Fruit fly (Drosophila melanogaster) whole organism, embryonic: Measurements from ENCODE around the gene CG31213.
A peak's percentile ranks its signal among the peaks of the same experiment; 100 is the strongest.

Source experiments
- Asciz ChIP-seq: fragments of 200-800 bp; sonication (Bioruptor generic); optimal IDR thresholded peaks from 2 replicates; lab custom pipeline; 2017; ENCODE audit warnings: missing biosample characterization, mild to moderate bottlenecking, missing genetic modification characterization, missing genetic modification reagents
- CG10462 ChIP-seq: fragments of 200-800 bp; sonication (Bioruptor generic); optimal IDR thresholded peaks from 2 replicates; lab custom pipeline; 2016; ENCODE audit warnings: missing biosample characterization, missing genetic modification characterization
- CG10543 ChIP-seq: fragments of 200-800 bp; sonication (Bioruptor generic); optimal IDR thresholded peaks from 3 replicates; lab custom pipeline; 2017; ENCODE audit warnings: missing biosample characterization, mild to moderate bottlenecking, missing genetic modification characterization, moderate library complexity
- CG11398 ChIP-seq: fragments of 200-800 bp; sonication (Bioruptor generic); optimal IDR thresholded peaks from 2 replicates; lab custom pipeline; 2016; ENCODE audit warnings: missing biosample characterization, missing genetic modification characterization
- CG12744 ChIP-seq: fragments of 200-800 bp; sonication (Bioruptor generic); optimal IDR thresholded peaks from 2 replicates; lab custom pipeline; 2016; ENCODE audit warnings: missing biosample characterization, missing genetic modification characterization
- CG13424 ChIP-seq: fragments of 200-800 bp; sonication (Bioruptor generic); optimal IDR thresholded peaks from 2 replicates; lab custom pipeline; 2019; ENCODE audit warnings: missing biosample characterization, mild to moderate bottlenecking, missing genetic modification characterization, moderate library complexity
- CG13894 ChIP-seq: fragments of 200-800 bp; sonication (Bioruptor generic); optimal IDR thresholded peaks from 3 replicates; lab custom pipeline; 2018; ENCODE audit warnings: missing biosample characterization, mild to moderate bottlenecking, missing genetic modification characterization, moderate library complexity
- CG16779 ChIP-seq: fragments of 200-800 bp; sonication (Bioruptor generic); IDR thresholded peaks from 2 replicates; pipeline ENCODE4 v1.3.6; 2022; ENCODE audit warnings: missing biosample characterization, missing genetic modification characterization
- CG17328 ChIP-seq: fragments of 200-800 bp; sonication (Bioruptor generic); IDR thresholded peaks from 2 replicates; pipeline ENCODE4 v1.3.6; 2022; ENCODE audit warnings: missing biosample characterization, missing genetic modification characterization
- CG18262 ChIP-seq: fragments of 200-800 bp; optimal IDR thresholded peaks from 3 replicates; lab custom pipeline; 2019; ENCODE audit warnings: missing biosample characterization, mild to moderate bottlenecking, missing genetic modification characterization, moderate library complexity
- CG18476 ChIP-seq: fragments of 200-800 bp; sonication (Bioruptor generic); optimal IDR thresholded peaks from 2 replicates; lab custom pipeline; 2016; ENCODE audit warnings: missing biosample characterization, mild to moderate bottlenecking, missing genetic modification characterization
- CG2199 ChIP-seq: fragments of 200-800 bp; sonication (Bioruptor generic); IDR thresholded peaks from 3 replicates; pipeline ENCODE4 v1.3.6; 2022; ENCODE audit warnings: missing biosample characterization, missing genetic modification characterization
- CG30403 ChIP-seq: fragments of 200-800 bp; sonication (Bioruptor generic); optimal IDR thresholded peaks from 3 replicates; lab custom pipeline; 2016; ENCODE audit warnings: missing biosample characterization, missing genetic modification characterization
- CG32767 ChIP-seq: fragments of 200-800 bp; sonication (Bioruptor generic); IDR thresholded peaks from 2 replicates; pipeline ENCODE4 v1.3.6; 2022; ENCODE audit warnings: missing biosample characterization, missing genetic modification characterization
- CG6689 ChIP-seq: fragments of 200-800 bp; sonication (Bioruptor generic); IDR thresholded peaks from 2 replicates; pipeline ENCODE4 v1.3.6; 2022; ENCODE audit warnings: missing biosample characterization, missing genetic modification characterization
- CG9932 ChIP-seq: fragments of 200-800 bp; sonication (Bioruptor generic); IDR thresholded peaks from 2 replicates; pipeline ENCODE4 v1.3.6; 2022; ENCODE audit warnings: missing biosample characterization, missing genetic modification characterization
- Dbx ChIP-seq: fragments of 200-800 bp; sonication (Bioruptor generic); IDR thresholded peaks from 3 replicates; pipeline ENCODE4 v1.3.6; 2022; ENCODE audit warnings: missing biosample characterization, missing genetic modification characterization
- Dip2 ChIP-seq: fragments of 200-800 bp; sonication (Bioruptor generic); IDR thresholded peaks from 2 replicates; pipeline ENCODE4 v1.3.6; 2022; ENCODE audit warnings: missing biosample characterization, missing genetic modification characterization
- Gug ChIP-seq: fragments of 200-800 bp; sonication (Bioruptor generic); IDR thresholded peaks from 4 replicates; pipeline ENCODE4 v1.3.6; 2022; ENCODE audit warnings: missing biosample characterization, missing genetic modification characterization
- HLH3B ChIP-seq: fragments of 200-800 bp; sonication (Bioruptor generic); IDR thresholded peaks from 2 replicates; pipeline ENCODE4 v1.3.6; 2022; ENCODE audit warnings: missing biosample characterization, missing genetic modification characterization
- Hsf ChIP-seq: fragments of 200-800 bp; sonication (Bioruptor generic); optimal IDR thresholded peaks from 3 replicates; lab custom pipeline; 2016; ENCODE audit warnings: missing biosample characterization, missing genetic modification characterization
- Lpt ChIP-seq: fragments of >200 bp; optimal IDR thresholded peaks from 2 replicates; lab custom pipeline; 2018; ENCODE audit warnings: missing biosample characterization, missing genetic modification characterization
- Meics ChIP-seq: fragments of 200-800 bp; sonication (Bioruptor generic); optimal IDR thresholded peaks from 2 replicates; lab custom pipeline; 2017; ENCODE audit warnings: missing biosample characterization, mild to moderate bottlenecking, missing genetic modification characterization
- Myb ChIP-seq: fragments of 200-800 bp; sonication (Bioruptor generic); optimal IDR thresholded peaks from 2 replicates; lab custom pipeline; 2016; ENCODE audit warnings: missing biosample characterization, missing genetic modification characterization
- Ptx1 ChIP-seq: fragments of 200-800 bp; sonication (Bioruptor generic); IDR thresholded peaks from 2 replicates; pipeline ENCODE4 v1.3.6; 2022; ENCODE audit warnings: missing biosample characterization, missing genetic modification characterization
- Sox102F ChIP-seq: fragments of 200-800 bp; sonication (Bioruptor generic); optimal IDR thresholded peaks from 2 replicates; lab custom pipeline; 2018; ENCODE audit warnings: missing biosample characterization, mild to moderate bottlenecking, missing genetic modification characterization, moderate library complexity
- ara ChIP-seq: fragments of 200-800 bp; sonication (Bioruptor generic); IDR thresholded peaks from 2 replicates; pipeline ENCODE4 v1.3.6; 2022; ENCODE audit warnings: missing biosample characterization, missing genetic modification characterization
- ato ChIP-seq: fragments of 200-800 bp; sonication (Bioruptor generic); IDR thresholded peaks from 2 replicates; pipeline ENCODE4 v1.3.6; 2022; ENCODE audit warnings: missing biosample characterization, missing genetic modification characterization; ENCODE audit not compliant: partially characterized antibody
- bab2 ChIP-seq: fragments of 200-800 bp; sonication (Bioruptor generic); optimal IDR thresholded peaks from 2 replicates; lab custom pipeline; 2016; ENCODE audit warnings: missing biosample characterization, missing genetic modification characterization
- bcd ChIP-seq: fragments of 200-800 bp; sonication (Bioruptor generic); optimal IDR thresholded peaks from 2 replicates; lab custom pipeline; 2017; ENCODE audit warnings: missing biosample characterization, mild to moderate bottlenecking, missing genetic modification characterization
- chm ChIP-seq: fragments of 200-800 bp; sonication (Bioruptor generic); IDR thresholded peaks from 2 replicates; pipeline ENCODE4 v1.3.6; 2022; ENCODE audit warnings: missing biosample characterization, missing genetic modification characterization
- dimm ChIP-seq: fragments of 200-800 bp; sonication (Bioruptor generic); IDR thresholded peaks from 2 replicates; pipeline ENCODE4 v1.3.6; 2022; ENCODE audit warnings: missing biosample characterization, missing genetic modification characterization
- dm ChIP-seq: fragments of 200-800 bp; sonication (Bioruptor generic); optimal IDR thresholded peaks from 3 replicates; lab custom pipeline; 2016; ENCODE audit warnings: missing biosample characterization, missing genetic modification characterization
- h ChIP-seq: fragments of >200 bp; optimal IDR thresholded peaks from 2 replicates; lab custom pipeline; 2017
- her ChIP-seq: fragments of 200-800 bp; sonication (Bioruptor generic); optimal IDR thresholded peaks from 2 replicates; lab custom pipeline; 2016; ENCODE audit warnings: missing biosample characterization, missing genetic modification characterization
- insv ChIP-seq, 2 experiments: fragments of 200-800 bp; sonication (Bioruptor generic); optimal IDR thresholded peaks; 3 replicates each; lab custom pipeline; 2016 to 2018; ENCODE audit warnings: missing biosample characterization in 2 of 2, missing genetic modification characterization in 2 of 2
- nmo ChIP-seq: fragments of 200-800 bp; sonication (Bioruptor generic); optimal IDR thresholded peaks from 2 replicates; lab custom pipeline; 2018; ENCODE audit warnings: missing biosample characterization, mild to moderate bottlenecking, missing genetic modification characterization, moderate library complexity
- odd ChIP-seq: fragments of 200-800 bp; sonication (Bioruptor generic); optimal IDR thresholded peaks from 2 replicates; lab custom pipeline; 2017; ENCODE audit warnings: missing biosample characterization, mild to moderate bottlenecking, missing genetic modification characterization
- peb ChIP-seq: fragments of 200-800 bp; sonication (Bioruptor generic); IDR thresholded peaks from 2 replicates; pipeline ENCODE4 v1.3.6; 2022; ENCODE audit warnings: missing biosample characterization, missing genetic modification characterization
- pita ChIP-seq: fragments of 200-800 bp; sonication (Bioruptor generic); optimal IDR thresholded peaks from 2 replicates; lab custom pipeline; 2017; ENCODE audit warnings: missing biosample characterization, mild to moderate bottlenecking, missing genetic modification characterization
- pnt ChIP-seq: fragments of 200-800 bp; sonication (Bioruptor generic); optimal IDR thresholded peaks from 3 replicates; lab custom pipeline; 2016; ENCODE audit warnings: missing biosample characterization, missing genetic modification characterization
- ranshi ChIP-seq: fragments of 200-800 bp; sonication (Bioruptor generic); IDR thresholded peaks from 2 replicates; pipeline ENCODE4 v1.3.6; 2022; ENCODE audit warnings: missing biosample characterization, missing genetic modification characterization
- sens-2 ChIP-seq: fragments of 200-800 bp; sonication (Bioruptor generic); IDR thresholded peaks from 2 replicates; pipeline ENCODE4 v1.3.6; 2022; ENCODE audit warnings: missing biosample characterization, missing genetic modification characterization
- seq ChIP-seq: fragments of 200-800 bp; sonication (Bioruptor generic); IDR thresholded peaks from 2 replicates; pipeline ENCODE4 v1.3.6; 2022; ENCODE audit warnings: missing biosample characterization, missing genetic modification characterization
- shn ChIP-seq: fragments of 200-800 bp; sonication (Bioruptor generic); optimal IDR thresholded peaks from 3 replicates; lab custom pipeline; 2016; ENCODE audit warnings: missing biosample characterization, missing genetic modification characterization
- sima ChIP-seq: fragments of 200-800 bp; sonication (Bioruptor generic); optimal IDR thresholded peaks from 2 replicates; lab custom pipeline; 2016; ENCODE audit warnings: missing biosample characterization, missing genetic modification characterization
- slbo ChIP-seq: fragments of 200-800 bp; sonication (Bioruptor generic); IDR thresholded peaks from 2 replicates; pipeline ENCODE4 v1.3.6; 2022; ENCODE audit warnings: missing biosample characterization, missing genetic modification characterization
- slp2 ChIP-seq: fragments of 200-800 bp; sonication (Bioruptor generic); optimal IDR thresholded peaks from 2 replicates; lab custom pipeline; 2016; ENCODE audit warnings: missing biosample characterization, missing genetic modification characterization
- stc ChIP-seq: fragments of 200-800 bp; sonication (Bioruptor generic); IDR thresholded peaks from 2 replicates; pipeline ENCODE4 v1.3.6; 2022; ENCODE audit warnings: missing biosample characterization, missing genetic modification characterization
- tin ChIP-seq: fragments of 200-800 bp; sonication (Bioruptor generic); optimal IDR thresholded peaks from 3 replicates; lab custom pipeline; 2016; ENCODE audit warnings: missing biosample characterization, missing genetic modification characterization
- tio ChIP-seq: fragments of 200-800 bp; sonication (Bioruptor generic); optimal IDR thresholded peaks from 2 replicates; lab custom pipeline; 2017; ENCODE audit warnings: missing biosample characterization, missing genetic modification characterization, inconsistent platforms
- twi ChIP-seq: fragments of 200-800 bp; optimal IDR thresholded peaks from 2 replicates; lab custom pipeline; 2019; ENCODE audit warnings: missing biosample characterization, mild to moderate bottlenecking, missing genetic modification characterization, moderate library complexity

Gene CG31213

DNA sequence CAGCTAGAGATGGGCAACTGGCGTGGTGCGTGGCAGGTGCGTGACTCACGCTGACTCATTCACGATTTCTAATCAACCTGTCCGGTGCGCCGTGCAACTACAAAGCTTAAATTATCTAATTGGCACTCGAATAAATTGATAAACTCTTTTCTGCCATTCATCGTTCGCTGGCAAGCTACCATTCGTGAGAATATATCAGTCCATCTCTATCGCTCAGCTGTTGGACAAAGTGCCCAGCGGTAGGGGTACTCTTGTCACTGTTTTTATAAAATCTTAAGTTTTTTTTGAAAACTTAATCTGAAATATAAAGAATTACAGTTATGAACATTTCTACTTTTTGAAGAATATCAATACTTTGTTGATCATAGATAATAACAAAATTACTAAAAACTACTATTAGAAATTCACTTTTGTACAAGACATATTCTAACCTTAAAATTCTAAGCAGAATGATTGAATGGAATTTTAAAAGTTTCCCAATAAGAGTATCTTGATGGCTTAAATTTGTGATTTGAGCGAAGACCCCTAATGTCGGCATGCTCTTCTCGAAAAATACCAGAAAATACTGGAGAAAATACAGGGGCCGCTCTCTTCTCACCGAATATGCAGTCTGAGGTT, 48.6 kb downstream of the CG31213 start, which contains the start of the genes PIG-L and psidin (continued):
- TF ChIP-seq CG10543 (GFP tag; lab: Kevin White, UChicago) (no peak), ranshi (GFP tag; lab: Robert Waterston, UW) (peak; percentile 46; the same call in 1 of the 2 replicates), slbo (GFP tag; lab: Robert Waterston, UW) (peak; percentile 80), Meics (GFP tag; lab: Kevin White, UChicago) (peak; percentile 75), shn (GFP tag; lab: Kevin White, UChicago) (peak; percentile 61), CG18476 (GFP tag; lab: Kevin White, UChicago) (peak; percentile 24), CG30403 (GFP tag; lab: Kevin White, UChicago) (peak; percentile 94), CG11398 (GFP tag; lab: Kevin White, UChicago) (peak; percentile 56), sens-2 (GFP tag; lab: Robert Waterston, UW) (no peak), slp2 (GFP tag; lab: Kevin White, UChicago) (peak; percentile 77), CG17328 (peak; percentile 49), Sox102F (peak; percentile 86), twi (peak; percentile 82), stc (GFP tag; lab: Robert Waterston, UW) (peak; percentile 61; the same call in 1 of the 2 replicates), tin (peak; percentile 73), ato (peak; percentile 81), Myb (GFP tag; lab: Kevin White, UChicago) (peak; percentile 49), insv (GFP tag; optimal IDR thresholded peaks at IDR 0.05; lab: Kevin White, UChicago) (peak; percentile 83 to 98), CG6689 (GFP tag; lab: Robert Waterston, UW) (peak; percentile 79), CG12744 (GFP tag; lab: Kevin White, UChicago) (peak; percentile 48), Lpt (GFP tag; lab: Kevin White, UChicago) (no peak), tio (GFP tag; lab: Kevin White, UChicago) (peak; percentile 89), dm (GFP tag; lab: Kevin White, UChicago) (peak; percentile 69), bab2 (GFP tag; lab: Kevin White, UChicago) (peak; percentile 90), CG9932 (GFP tag; lab: Robert Waterston, UW) (peak; percentile 80; the same call in 1 of the 2 replicates), nmo (GFP tag; lab: Kevin White, UChicago) (peak; percentile 93), peb (GFP tag; lab: Robert Waterston, UW) (no peak), Dbx (peak; percentile 57), CG16779 (GFP tag; lab: Robert Waterston, UW) (no peak), Ptx1 (GFP tag; lab: Robert Waterston, UW) (peak; percentile 88), CG32767 (GFP tag; lab: Robert Waterston, UW) (peak; percentile 66; the same call in 1 of the 2 replicates), dimm (0 out of 2 replicates have a peak, but pooled peaks have one; percentile 6), CG2199 (GFP tag; lab: Robert Waterston, UW) (0 out of 3 replicates have a peak, but pooled peaks have one; percentile 47), CG13424 (tag; lab: Kevin White, UChicago) (peak; percentile 94), Gug (GFP tag; lab: Robert Waterston, UW) (peak; percentile 63; the same call in 2 of the 4 replicates), odd (GFP tag; lab: Kevin White, UChicago) (peak; percentile 74), ara (GFP tag; lab: Robert Waterston, UW) (peak; percentile 63), seq (peak; percentile 61; the same call in 1 of the 2 replicates), Hsf (GFP tag; lab: Kevin White, UChicago) (peak; percentile 89), pnt (GFP tag; lab: Kevin White, UChicago) (peak; percentile 54), Dip2 (GFP tag; lab: Robert Waterston, UW) (no peak), HLH3B (GFP tag; lab: Robert Waterston, UW) (peak; percentile 71), chm (GFP tag; lab: Robert Waterston, UW) (peak; percentile 61), CG10462 (GFP tag; lab: Kevin White, UChicago) (peak; percentile 58), bcd (GFP tag; lab: Kevin White, UChicago) (peak; percentile 71), Asciz (GFP tag; lab: Kevin White, UChicago) (no peak), pita (GFP tag; lab: Kevin White, UChicago) (no peak), CG13894 (tag; lab: Kevin White, UChicago) (no peak), sima (no peak), her (GFP tag; lab: Kevin White, UChicago) (peak; percentile 60), CG18262 (tag; lab: Kevin White, UChicago) (peak; percentile 92), h (lab: Kevin White, UChicago) (no peak)
